Worm (Caenorhabditis elegans) whole organism, early embryonic: ENCODE data around the gene tmem-24.

Source experiments
- B0310.2 ChIP-seq: sonication (generic microtip); optimal IDR thresholded peaks from 2 replicates; lab custom pipeline; 2016; ENCODE audit warnings: mild to moderate bottlenecking, missing genetic modification characterization, missing compliant biosample characterization
- F13C5.2 ChIP-seq: sonication (generic microtip); optimal IDR thresholded peaks from 2 replicates; lab custom pipeline; 2017; ENCODE audit warnings: mild to moderate bottlenecking, missing genetic modification characterization, inconsistent platforms, missing compliant biosample characterization
- aly-1 ChIP-seq: sonication (generic microtip); optimal IDR thresholded peaks from 2 replicates; lab custom pipeline; 2016; ENCODE audit warnings: missing genetic modification characterization, missing compliant biosample characterization
- ama-1 ChIP-seq: fragments of 150-350 bp; optimal IDR thresholded peaks from 2 replicates; lab custom pipeline; 2014
- ceh-13 ChIP-seq: fragments of 200-800 bp; sonication (Bioruptor generic); optimal IDR thresholded peaks from 2 replicates; lab custom pipeline; 2018; ENCODE audit warnings: mild to moderate bottlenecking, missing genetic modification characterization, missing compliant biosample characterization
- ceh-36 ChIP-seq: sonication (generic microtip); optimal IDR thresholded peaks from 2 replicates; lab custom pipeline; 2016; ENCODE audit warnings: missing genetic modification characterization, inconsistent platforms, missing compliant biosample characterization
- ets-7 ChIP-seq: sonication (generic microtip); optimal IDR thresholded peaks from 2 replicates; lab custom pipeline; 2016; ENCODE audit warnings: missing genotype, missing genetic modification characterization, missing compliant biosample characterization
- flt-1 ChIP-seq: fragments of 200-800 bp; sonication (Bioruptor generic); IDR thresholded peaks from 2 replicates; pipeline ENCODE4 v1.3.6; 2022; ENCODE audit warnings: missing genetic modification characterization, missing compliant biosample characterization
- hmbx-1 ChIP-seq: sonication (generic microtip); optimal IDR thresholded peaks from 2 replicates; lab custom pipeline; 2016; ENCODE audit warnings: mild to moderate bottlenecking, missing genetic modification characterization, missing compliant biosample characterization
- hmg-4 ChIP-seq: fragments of 200-800 bp; sonication (Bioruptor generic); optimal IDR thresholded peaks from 2 replicates; lab custom pipeline; 2018; ENCODE audit warnings: mild to moderate bottlenecking, missing genetic modification characterization, missing compliant biosample characterization
- hnd-1 ChIP-seq: sonication (generic microtip); optimal IDR thresholded peaks from 2 replicates; lab custom pipeline; 2016; ENCODE audit warnings: missing genetic modification characterization, missing compliant biosample characterization
- pes-1 ChIP-seq: fragments of 200-800 bp; sonication (Bioruptor generic); IDR thresholded peaks from 2 replicates; pipeline ENCODE4 v1.3.6; 2022; ENCODE audit warnings: missing genetic modification reagents, missing genetic modification characterization, missing compliant biosample characterization
- scrt-1 ChIP-seq: fragments of 200-800 bp; sonication (Bioruptor generic); IDR thresholded peaks from 2 replicates; pipeline ENCODE4 v1.3.6; 2022; ENCODE audit warnings: missing genetic modification characterization, missing compliant biosample characterization
- sea-1 ChIP-seq: fragments of 200-800 bp; sonication (Bioruptor generic); conservative IDR thresholded peaks from 2 replicates; pipeline ENCODE4 v1.3.6; 2022; ENCODE audit warnings: missing genetic modification characterization, missing compliant biosample characterization
- tbx-11 ChIP-seq: fragments of 200-800 bp; sonication (Bioruptor generic); IDR thresholded peaks from 2 replicates; pipeline ENCODE4 v1.3.6; 2022; ENCODE audit warnings: missing genetic modification characterization, missing compliant biosample characterization
- tbx-37 ChIP-seq: fragments of 200-800 bp; sonication (Bioruptor generic); conservative IDR thresholded peaks from 2 replicates; pipeline ENCODE4 v1.3.6; 2022; ENCODE audit warnings: missing genetic modification reagents, missing genetic modification characterization, missing compliant biosample characterization
- tra-4 ChIP-seq: sonication (generic microtip); optimal IDR thresholded peaks from 2 replicates; lab custom pipeline; 2017; ENCODE audit warnings: missing genetic modification characterization, missing compliant biosample characterization

Gene tmem-24

ce11 chrX:3611042-3611623 lies 33.6 kb downstream of the tmem-24 start, which contains the start of gene C18B2.5:
TSS of gene C18B2.5 (minus strand) at chrX:3611092.
- TF ChIP-seq tra-4 (tag; lab: Kevin White, UChicago) (no peak), tbx-37 (GFP tag; lab: Robert Waterston, UW) (no peak), hnd-1 (tag; lab: Kevin White, UChicago) (no peak), B0310.2 (no peak), pes-1 (GFP tag; lab: Robert Waterston, UW) (no peak), hmg-4 (GFP tag; lab: Kevin White, UChicago) (no peak), aly-1 (no peak)

ce11 chrX:3610442-3610841 lies 34.3 kb downstream of the tmem-24 start:
- TF ChIP-seq B0310.2, result no peak
- TF ChIP-seq hmg-4 (GFP tag; lab: Kevin White, UChicago), result no peak
- no peak for TF ChIP-seq tra-4 (tag; lab: Kevin White, UChicago)
- TF ChIP-seq ceh-36 (tag; lab: Kevin White, UChicago), result no peak
- no peak for TF ChIP-seq F13C5.2 (tag; lab: Kevin White, UChicago)
- no peak for TF ChIP-seq ceh-13 (GFP tag; lab: Kevin White, UChicago)
- no peak for TF ChIP-seq sea-1 (GFP tag; lab: Robert Waterston, UW)
- no peak for TF ChIP-seq pes-1 (GFP tag; lab: Robert Waterston, UW)
- no peak for TF ChIP-seq ets-7 (tag; lab: Kevin White, UChicago)
- no peak for TF ChIP-seq tbx-37 (GFP tag; lab: Robert Waterston, UW)

ce11 chrX:3605727-3606126 lies 39.0 kb downstream of the tmem-24 start, which contains the start of gene C18B2.4:
TSS of gene C18B2.4 (minus strand) at chrX:3605741.
- no peak for TF ChIP-seq B0310.2
- 0 out of 2 replicates have a peak, but pooled peaks have one; percentile 14 for TF ChIP-seq tbx-37 (GFP tag; lab: Robert Waterston, UW)
- no peak; the same call in 1 of the 2 replicates for TF ChIP-seq flt-1 (GFP tag; lab: Robert Waterston, UW)
- TF ChIP-seq sea-1 (GFP tag; lab: Robert Waterston, UW), result no peak
- no peak for TF ChIP-seq hmbx-1 (tag; lab: Kevin White, UChicago)
- no peak for TF ChIP-seq tbx-11 (GFP tag; lab: Robert Waterston, UW)
- peak; percentile 39 for TF ChIP-seq hmg-4 (GFP tag; lab: Kevin White, UChicago)
- TF ChIP-seq scrt-1 (GFP tag; lab: Robert Waterston, UW), result no peak
- peak; percentile 7 for TF ChIP-seq F13C5.2 (tag; lab: Kevin White, UChicago)
- no peak for TF ChIP-seq aly-1
- no peak for TF ChIP-seq ceh-13 (GFP tag; lab: Kevin White, UChicago)

ce11 chrX:3602622-3603021 lies 42.1 kb downstream of the tmem-24 start:
- no peak for TF ChIP-seq flt-1 (GFP tag; lab: Robert Waterston, UW)
- no peak for TF ChIP-seq pes-1 (GFP tag; lab: Robert Waterston, UW)
- no peak for TF ChIP-seq sea-1 (GFP tag; lab: Robert Waterston, UW)
- TF ChIP-seq scrt-1 (GFP tag; lab: Robert Waterston, UW), result no peak
- no peak for TF ChIP-seq tbx-11 (GFP tag; lab: Robert Waterston, UW)
- TF ChIP-seq ceh-13 (GFP tag; lab: Kevin White, UChicago), result no peak
- no peak for TF ChIP-seq ceh-36 (tag; lab: Kevin White, UChicago)
- no peak for TF ChIP-seq hnd-1 (tag; lab: Kevin White, UChicago)
- TF ChIP-seq hmbx-1 (tag; lab: Kevin White, UChicago), result no peak
- no peak for TF ChIP-seq ama-1 (lab: Kevin White, UChicago)

ce11 chrX:3601531-3601930 lies 43.2 kb downstream of the tmem-24 start, which contains the start of gene C18B2.3:
TSS of gene C18B2.3 (plus strand) at chrX:3601831.
- TF ChIP-seq ceh-13 (GFP tag; lab: Kevin White, UChicago) (no peak), hnd-1 (tag; lab: Kevin White, UChicago) (no peak), tbx-37 (GFP tag; lab: Robert Waterston, UW) (no peak), ama-1 (lab: Kevin White, UChicago) (no peak), sea-1 (GFP tag; lab: Robert Waterston, UW) (no peak), pes-1 (GFP tag; lab: Robert Waterston, UW) (no peak), scrt-1 (GFP tag; lab: Robert Waterston, UW) (no peak), tra-4 (tag; lab: Kevin White, UChicago) (no peak), hmbx-1 (tag; lab: Kevin White, UChicago) (no peak), tbx-11 (GFP tag; lab: Robert Waterston, UW) (no peak), hmg-4 (GFP tag; lab: Kevin White, UChicago) (no peak), aly-1 (no peak), ets-7 (tag; lab: Kevin White, UChicago) (no peak), B0310.2 (no peak), F13C5.2 (tag; lab: Kevin White, UChicago) (no peak), flt-1 (GFP tag; lab: Robert Waterston, UW) (no peak), ceh-36 (tag; lab: Kevin White, UChicago) (no peak)

ce11 chrX:3600390-3600789 lies 44.3 kb downstream of the tmem-24 start, which contains the start of gene cgr-1:
TSS of gene cgr-1 (minus strand) at chrX:3600457.
- TF ChIP-seq hnd-1 (tag; lab: Kevin White, UChicago), result no peak
- TF ChIP-seq tbx-11 (GFP tag; lab: Robert Waterston, UW), result no peak
- no peak for TF ChIP-seq F13C5.2 (tag; lab: Kevin White, UChicago)
- TF ChIP-seq hmbx-1 (tag; lab: Kevin White, UChicago), result no peak
- TF ChIP-seq ama-1 (lab: Kevin White, UChicago), result no peak
- no peak for TF ChIP-seq scrt-1 (GFP tag; lab: Robert Waterston, UW)
- TF ChIP-seq ceh-13 (GFP tag; lab: Kevin White, UChicago), result no peak

- no peak for TF ChIP-seq pes-1 (GFP tag; lab: Robert Waterston, UW)
- TF ChIP-seq aly-1, result no peak
- TF ChIP-seq ceh-36 (tag; lab: Kevin White, UChicago), result no peak
- TF ChIP-seq flt-1 (GFP tag; lab: Robert Waterston, UW), result no peak
Observed at ce11 chrX:3599860-3600259, 44.8 kb downstream of the tmem-24 start.
